Worm (Caenorhabditis elegans) whole organism, young adult: ENCODE results near the gene mif-2.

Source experiments
- ama-1 ChIP-seq, 3 experiments: fragments of 150-350 bp in 1 of 3; sonication (generic microtip) in 2 of 3; optimal IDR thresholded peaks; 2 replicates each; lab custom pipeline; 2014 to 2018; ENCODE audit warnings: missing biosample characterization in 2 of 3, missing genetic modification characterization in 2 of 3, missing genetic modification reagents in 2 of 3
- bed-1 ChIP-seq: fragments of 200-800 bp; sonication (Bioruptor generic); IDR thresholded peaks from 2 replicates; pipeline ENCODE4 v1.3.6; 2022; ENCODE audit warnings: missing genetic modification reagents, missing genetic modification characterization, missing compliant biosample characterization
- gei-17 ChIP-seq: fragments of 200-800 bp; sonication (Bioruptor generic); optimal IDR thresholded peaks from 2 replicates; lab custom pipeline; 2018; ENCODE audit warnings: mild to moderate bottlenecking, missing genetic modification characterization, missing compliant biosample characterization
- hlh-12 ChIP-seq: sonication (generic microtip); optimal IDR thresholded peaks from 2 replicates; lab custom pipeline; 2016; ENCODE audit warnings: missing genetic modification characterization, missing compliant biosample characterization
- lin-54 ChIP-seq: fragments of 200-800 bp; sonication (Bioruptor generic); optimal IDR thresholded peaks from 2 replicates; lab custom pipeline; 2018; ENCODE audit warnings: mild to moderate bottlenecking, missing genetic modification characterization, missing compliant biosample characterization
- pha-4 ChIP-seq: fragments of 150-350 bp; sonication (generic microtip); optimal IDR thresholded peaks from 2 replicates; lab custom pipeline; 2014; ENCODE audit warnings: missing biosample characterization, missing genetic modification reagents, missing genetic modification characterization

DNA sequence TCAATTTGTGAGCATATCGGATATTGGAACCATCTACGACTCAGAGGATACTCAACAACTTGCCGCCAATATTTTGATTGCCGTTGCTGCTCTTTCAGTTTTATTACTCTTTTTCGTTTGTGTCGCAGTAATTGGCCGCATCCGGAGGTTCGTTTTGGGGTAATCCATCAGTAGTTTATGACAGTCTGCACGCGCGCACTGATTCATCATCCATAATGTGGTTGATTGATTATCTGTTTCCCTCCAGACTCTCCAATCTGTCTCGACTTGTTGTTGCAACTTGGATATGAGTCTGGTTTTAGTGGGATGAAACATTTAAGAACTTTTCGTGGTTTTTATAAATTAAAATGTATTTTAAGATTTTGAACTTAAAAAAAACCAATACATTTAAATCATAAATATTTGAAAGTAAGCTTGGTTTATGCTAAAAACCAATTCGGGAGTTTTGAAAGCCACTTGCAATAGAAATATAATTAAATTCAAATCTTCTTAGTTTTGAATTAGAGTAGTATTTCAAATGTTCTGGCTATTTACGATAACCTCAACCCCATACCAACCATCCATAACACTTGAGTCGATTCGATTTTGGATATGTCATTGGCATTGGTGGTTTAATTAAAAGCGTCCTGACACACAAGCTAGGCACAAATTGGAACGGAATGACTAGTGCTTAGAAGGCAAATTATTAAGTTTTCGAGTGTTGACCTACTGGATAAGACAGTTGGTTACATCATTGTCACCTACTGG lies 18.0 kb downstream of the mif-2 start:
- no peak for TF ChIP-seq lin-54
- no peak for TF ChIP-seq gei-17 (GFP tag; lab: Kevin White, UChicago)
- no peak for TF ChIP-seq bed-1 (GFP tag; lab: Robert Waterston, UW)
- TF ChIP-seq pha-4, result no peak
- no peak for TF ChIP-seq ama-1 (optimal IDR thresholded peaks at IDR 0.05; lab: Kevin White, UChicago)
- no peak for TF ChIP-seq ama-1 (GFP tag; optimal IDR thresholded peaks at IDR 0.05; lab: Kevin White, UChicago)
- TF ChIP-seq hlh-12 (tag; lab: Kevin White, UChicago), result no peak
